Fruit fly (Drosophila melanogaster) S2 (cell line): Measurements from ENCODE around the gene Cys.

ENCODE experiments used
- CG8478 ChIP-seq: fragments of >200 bp; optimal IDR thresholded peaks from 2 replicates; lab custom pipeline; 2018
- CTCF ChIP-seq, 2 experiments: fragments of >200 bp; optimal IDR thresholded peaks; 2 replicates each; lab custom pipeline; 2018

dm6 chr3R:14569411-14570107 is at the start of gene Cys:
- TF ChIP-seq CG8478 (lab: Kevin White, UChicago): no peak
- no peak for TF ChIP-seq CTCF (optimal IDR thresholded peaks at IDR 0.05; lab: Kevin White, UChicago)
